Worm (Caenorhabditis elegans): ENCODE measurements around the gene ceh-38.

- TF ChIP-seq daf-16 (GFP tag; optimal IDR thresholded peaks at IDR 0.05) (no peak), daf-16 (tag; optimal IDR thresholded peaks at IDR 0.05) (no peak), ces-1 (GFP tag; optimal IDR thresholded peaks at IDR 0.05) (no peak), snpc-4 (tag; optimal IDR thresholded peaks at IDR 0.05) (no peak), nhr-28 (tag; optimal IDR thresholded peaks at IDR 0.05) (no peak), nhr-11 (tag; optimal IDR thresholded peaks at IDR 0.05) (no peak), ztf-11 (tag; optimal IDR thresholded peaks at IDR 0.05) (no peak), nhr-237 (tag; optimal IDR thresholded peaks at IDR 0.05) (no peak), lin-39 (tag; optimal IDR thresholded peaks at IDR 0.05) (no peak), zag-1 (tag; optimal IDR thresholded peaks at IDR 0.05) (no peak), nhr-76 (tag; optimal IDR thresholded peaks at IDR 0.05) (no peak), pqm-1 (tag; optimal IDR thresholded peaks at IDR 0.05) (no peak)
Measured at ce11 chrII:6939873-6940272, 11.5 kb upstream of the ceh-38 start.

Measured in whole organism, L4 larva.